Worm (Caenorhabditis elegans) whole organism, late embryonic: ENCODE results near the gene ceh-37.

Experiments used
- ama-1 ChIP-seq: fragments of 150-350 bp; optimal IDR thresholded peaks from 2 replicates; lab custom pipeline; 2014
- ceh-18 ChIP-seq: sonication (generic microtip); optimal IDR thresholded peaks from 2 replicates; lab custom pipeline; 2016; ENCODE audit warnings: missing genetic modification characterization, missing compliant biosample characterization
- ceh-24 ChIP-seq: sonication (generic microtip); optimal IDR thresholded peaks from 2 replicates; lab custom pipeline; 2016; ENCODE audit warnings: mild to moderate bottlenecking, missing genetic modification characterization, missing compliant biosample characterization
- fkh-6 ChIP-seq: sonication (generic microtip); optimal IDR thresholded peaks from 2 replicates; lab custom pipeline; 2016; ENCODE audit warnings: missing genetic modification characterization, missing compliant biosample characterization
- gmeb-2 ChIP-seq: sonication (generic microtip); optimal IDR thresholded peaks from 2 replicates; lab custom pipeline; 2016; ENCODE audit warnings: missing genetic modification characterization, inconsistent platforms, missing compliant biosample characterization
- nhr-232 ChIP-seq: sonication (generic microtip); optimal IDR thresholded peaks from 2 replicates; lab custom pipeline; 2016; ENCODE audit warnings: missing genetic modification characterization, missing compliant biosample characterization
- npax-4 ChIP-seq: sonication (generic microtip); optimal IDR thresholded peaks from 2 replicates; lab custom pipeline; 2016; ENCODE audit warnings: missing genetic modification characterization, missing compliant biosample characterization
- sox-2 ChIP-seq: fragments of 200-800 bp; sonication (Bioruptor generic); IDR thresholded peaks from 2 replicates; pipeline ENCODE4 v1.3.6; 2022; ENCODE audit warnings: missing genetic modification reagents, missing genetic modification characterization, missing compliant biosample characterization
- tbx-2 ChIP-seq: sonication (generic microtip); optimal IDR thresholded peaks from 2 replicates; lab custom pipeline; 2016; ENCODE audit warnings: missing genetic modification characterization, missing compliant biosample characterization

ce11 chrX:14194251-14194650 lies 13.5 kb downstream of the ceh-37 start:
- no peak for TF ChIP-seq nhr-232
- no peak for TF ChIP-seq gmeb-2 (tag; lab: Kevin White, UChicago)
- no peak for TF ChIP-seq tbx-2
- TF ChIP-seq ceh-24 = no peak
- no peak for TF ChIP-seq fkh-6 (tag; lab: Kevin White, UChicago)
- TF ChIP-seq ama-1 (lab: Kevin White, UChicago) = no peak
- TF ChIP-seq ceh-18 = no peak
- no peak for TF ChIP-seq sox-2 (GFP tag; lab: Robert Waterston, UW)
- TF ChIP-seq npax-4 (tag; lab: Kevin White, UChicago) = no peak
